Fruit fly (Drosophila melanogaster) Kc167 (cell line): ENCODE measurements around the gene CG12637.
"Not testable (repeated sequence)": the region's sequence is repeated elsewhere in the genome, so short reads cannot be mapped to it uniquely, and the experiment has no call there.

ENCODE experiments used
- Myc ChIP-seq: fragments of >200 bp; optimal IDR thresholded peaks from 2 replicates; lab custom pipeline; 2017; ENCODE audit warnings: missing external identifiers
- Sin3A ChIP-seq: fragments of >200 bp; optimal IDR thresholded peaks from 2 replicates; lab custom pipeline; 2018; ENCODE audit warnings: missing external identifiers
- h ChIP-seq: fragments of >200 bp; optimal IDR thresholded peaks from 3 replicates; lab custom pipeline; 2018; ENCODE audit warnings: missing external identifiers
- insv ChIP-seq: fragments of >200 bp; optimal IDR thresholded peaks from 3 replicates; lab custom pipeline; 2018; ENCODE audit warnings: missing external identifiers
- psq ChIP-seq: fragments of >200 bp; optimal IDR thresholded peaks from 2 replicates; lab custom pipeline; 2017; ENCODE audit warnings: missing external identifiers
- ttk ChIP-seq: sonication (Bioruptor generic); optimal IDR thresholded peaks from 2 replicates; lab custom pipeline; 2017; ENCODE audit warnings: missing external identifiers

The CG12637 gene

dm6 chrX:10673366-10673765 lies at the start of gene CG12637:
Gene CG12637 (minus strand): TSS chrX:10673466.
- TF ChIP-seq insv, result no peak
- TF ChIP-seq psq (lab: Kevin White, UChicago), result no peak
- TF ChIP-seq ttk (lab: Kevin White, UChicago), result no peak
- no peak for TF ChIP-seq Sin3A
- no peak for TF ChIP-seq Myc (lab: Kevin White, UChicago)
- no peak for TF ChIP-seq h (lab: Kevin White, UChicago)

- TF ChIP-seq psq (lab: Kevin White, UChicago), result no peak
- TF ChIP-seq h (lab: Kevin White, UChicago), result no peak
- no peak for TF ChIP-seq Myc (lab: Kevin White, UChicago)
- TF ChIP-seq Sin3A, result no peak
These were observed 48.7 kb upstream of the CG12637 start for dm6 chrX:10721901-10722479.

dm6 chrX:10719280-10719679 lies 46.0 kb upstream of the CG12637 start:
- TF ChIP-seq Myc (lab: Kevin White, UChicago) (no peak), psq (lab: Kevin White, UChicago) (no peak), insv (no peak), h (lab: Kevin White, UChicago) (no peak), Sin3A (no peak), ttk (lab: Kevin White, UChicago) (no peak)

dm6 chrX:10717869-10718268 lies 44.6 kb upstream of the CG12637 start:
- TF ChIP-seq psq (lab: Kevin White, UChicago), result no peak
- TF ChIP-seq Myc (lab: Kevin White, UChicago), result no peak
- no peak for TF ChIP-seq insv
- no peak for TF ChIP-seq h (lab: Kevin White, UChicago)

dm6 chrX:10697731-10698130 lies 24.5 kb upstream of the CG12637 start:
- TF ChIP-seq insv (no peak), psq (lab: Kevin White, UChicago) (no peak), ttk (lab: Kevin White, UChicago) (no peak), h (lab: Kevin White, UChicago) (no peak), Myc (lab: Kevin White, UChicago) (no peak), Sin3A (no peak)

- not testable (repeated sequence) for TF ChIP-seq Myc (lab: Kevin White, UChicago); insv; Sin3A
These were observed 11.5 kb downstream of the CG12637 start, which contains the start of gene Rab9E for dm6 chrX:10661743-10662142. Gene Rab9E (minus strand): TSS chrX:10661843.

dm6 chrX:10657380-10657779 lies 15.9 kb downstream of the CG12637 start, which contains the start of gene CG2111:
Gene CG2111 (plus strand): TSS chrX:10657680.
- no peak for TF ChIP-seq ttk (lab: Kevin White, UChicago)
- TF ChIP-seq Sin3A, result no peak
- TF ChIP-seq Myc (lab: Kevin White, UChicago), result no peak
- no peak for TF ChIP-seq h (lab: Kevin White, UChicago)
- no peak for TF ChIP-seq insv
- TF ChIP-seq psq (lab: Kevin White, UChicago), result no peak

- TF ChIP-seq psq (lab: Kevin White, UChicago) (no peak), Myc (lab: Kevin White, UChicago) (no peak), Sin3A (no peak), ttk (lab: Kevin White, UChicago) (no peak), h (lab: Kevin White, UChicago) (no peak), insv (no peak)
These were observed 17.1 kb downstream of the CG12637 start for dm6 chrX:10656216-10656615.

- TF ChIP-seq ttk (lab: Kevin White, UChicago) (no peak), Sin3A (no peak), h (lab: Kevin White, UChicago) (no peak), Myc (lab: Kevin White, UChicago) (no peak), insv (no peak), psq (lab: Kevin White, UChicago) (no peak)
These were observed 31.0 kb downstream of the CG12637 start for dm6 chrX:10642233-10642751.

- TF ChIP-seq ttk (lab: Kevin White, UChicago), result no peak
- no peak for TF ChIP-seq insv
- TF ChIP-seq Sin3A, result no peak
- TF ChIP-seq Myc (lab: Kevin White, UChicago), result no peak
- no peak for TF ChIP-seq h (lab: Kevin White, UChicago)
- no peak for TF ChIP-seq psq (lab: Kevin White, UChicago)
These were observed 44.4 kb downstream of the CG12637 start for dm6 chrX:10628874-10629273.

- TF ChIP-seq Myc (lab: Kevin White, UChicago), result no peak
- TF ChIP-seq Sin3A, result no peak
- TF ChIP-seq insv, result no peak
These were observed 46.1 kb downstream of the CG12637 start, which contains the start of the genes CG9806 and X11Lbeta for dm6 chrX:10627062-10627756. Gene CG9806 (minus strand): TSS chrX:10627112. Gene X11Lbeta (plus strand): TSS chrX:10627737.

dm6 chrX:10623125-10623524 lies 50.1 kb downstream of the CG12637 start, which contains the start of gene Rab9Db:
Gene Rab9Db (minus strand): TSS chrX:10623225.
- TF ChIP-seq Myc, h, ttk (lab: Kevin White, UChicago): not testable (repeated sequence)
